Fruit fly (Drosophila melanogaster): ENCODE measurements around the gene Jhbp4.

Jhbp4 gene

dm6 chr3R:16004691-16005474 is 38.4 kb upstream of the Jhbp4 start (continued):
- TF ChIP-seq CG2202 (tag; optimal IDR thresholded peaks at IDR 0.05) (no peak), psq (GFP tag; optimal IDR thresholded peaks at IDR 0.05) (no peak), CG4730 (GFP tag; IDR thresholded peaks at IDR 0.05) (no peak), Sox102F (GFP tag; optimal IDR thresholded peaks at IDR 0.05) (no peak), usp (GFP tag; optimal IDR thresholded peaks at IDR 0.05) (no peak), Mrtf (GFP tag; IDR thresholded peaks at IDR 0.05) (no peak), Doc3 (GFP tag; IDR thresholded peaks at IDR 0.05; ENCODE audit: partially characterized antibody) (no peak), Awh (GFP tag; IDR thresholded peaks at IDR 0.05) (no peak), seq (GFP tag; IDR thresholded peaks at IDR 0.05) (no peak), CG3407 (GFP tag; optimal IDR thresholded peaks at IDR 0.05) (no peak), CG16813 (GFP tag; IDR thresholded peaks at IDR 0.05; ENCODE audit: partially characterized antibody) (no peak), Gsc (GFP tag; IDR thresholded peaks at IDR 0.05) (no peak), ro (GFP tag; IDR thresholded peaks at IDR 0.05) (no peak), CG13775 (GFP tag; optimal IDR thresholded peaks at IDR 0.05) (no peak), CG13123 (GFP tag; optimal IDR thresholded peaks at IDR 0.05) (no peak), CG3726 (GFP tag; IDR thresholded peaks at IDR 0.05) (no peak), tll (GFP tag; optimal IDR thresholded peaks at IDR 0.05) (no peak), CG6272 (GFP tag; IDR thresholded peaks at IDR 0.05) (no peak), Gug (GFP tag; IDR thresholded peaks at IDR 0.05) (no peak), croc (GFP tag; conservative IDR thresholded peaks at IDR 0.05) (no peak), kay (GFP tag; optimal IDR thresholded peaks at IDR 0.05) (peak; percentile 53), CG10565 (GFP tag; optimal IDR thresholded peaks at IDR 0.05) (no peak), chn (GFP tag; optimal IDR thresholded peaks at IDR 0.05) (no peak), CG4707 (GFP tag; optimal IDR thresholded peaks at IDR 0.05) (no peak), CG7271 (tag; optimal IDR thresholded peaks at IDR 0.05) (no peak), Pdp1 (GFP tag; optimal IDR thresholded peaks at IDR 0.05) (peak in 1 of 2 experiments; percentile 67), sisA (GFP tag; IDR thresholded peaks at IDR 0.05) (no peak), Jarid2 (GFP tag; optimal IDR thresholded peaks at IDR 0.05) (no peak), CG10209 (GFP tag; optimal IDR thresholded peaks at IDR 0.05) (peak; percentile 34), CG13424 (tag; optimal IDR thresholded peaks at IDR 0.05) (peak; percentile 21), CG4424 (GFP tag; optimal IDR thresholded peaks at IDR 0.05) (no peak), Sry-δ (GFP tag; optimal IDR thresholded peaks at IDR 0.05) (no peak), CG1832 (GFP tag; optimal IDR thresholded peaks at IDR 0.05) (peak; percentile 15), lbe (GFP tag; optimal IDR thresholded peaks at IDR 0.05) (no peak), mld (GFP tag; IDR thresholded peaks at IDR 0.05; ENCODE audit: partially characterized antibody) (no peak), CG14965 (GFP tag; optimal IDR thresholded peaks at IDR 0.05; ENCODE audit: borderline replicate concordance) (no peak), CG10274 (GFP tag; optimal IDR thresholded peaks at IDR 0.05) (no peak), NfI (GFP tag; optimal IDR thresholded peaks at IDR 0.05) (no peak), row (GFP tag; IDR thresholded peaks at IDR 0.05) (no peak), aop (GFP tag; IDR thresholded peaks at IDR 0.05) (no peak), Hey (tag; optimal IDR thresholded peaks at IDR 0.05) (peak; percentile 80), CG17385 (GFP tag; optimal IDR thresholded peaks at IDR 0.05) (peak; percentile 10), CG7987 (GFP tag; optimal IDR thresholded peaks at IDR 0.05) (peak; percentile 65), bsh (GFP tag; optimal IDR thresholded peaks at IDR 0.05) (no peak), Atf6 (GFP tag; IDR thresholded peaks at IDR 0.05) (peak; percentile 39; the same call in 1 of the 2 replicates), trh (GFP tag; optimal IDR thresholded peaks at IDR 0.05) (no peak), CG5180 (GFP tag; optimal IDR thresholded peaks at IDR 0.05) (no peak), CG1647 (GFP tag; optimal IDR thresholded peaks at IDR 0.05) (no peak), kah (GFP tag; optimal IDR thresholded peaks at IDR 0.05) (peak; percentile 6)
